Fruit fly (Drosophila melanogaster) whole organism, pupa: ENCODE data around the gene CG16974.
A peak's percentile ranks its signal among the peaks of the same experiment; 100 is the strongest.

Experiments
- CG10348 ChIP-seq: fragments of 200-800 bp; sonication (Bioruptor generic); IDR thresholded peaks from 2 replicates; pipeline ENCODE4 v1.3.6; 2022; ENCODE audit warnings: missing biosample characterization, missing genetic modification characterization
- CG12605 ChIP-seq: fragments of 200-800 bp; sonication (Bioruptor generic); IDR thresholded peaks from 2 replicates; pipeline ENCODE4 v1.3.6; 2022; ENCODE audit warnings: missing biosample characterization, missing genetic modification characterization
- CG13204 ChIP-seq: fragments of 200-800 bp; sonication (Bioruptor generic); optimal IDR thresholded peaks from 2 replicates; lab custom pipeline; 2018; ENCODE audit warnings: missing biosample characterization, mild to moderate bottlenecking, missing genetic modification characterization, moderate library complexity
- CG14655 ChIP-seq: fragments of 200-800 bp; sonication (Bioruptor generic); optimal IDR thresholded peaks from 3 replicates; lab custom pipeline; 2017; ENCODE audit warnings: mild to moderate bottlenecking, missing biosample characterization, missing genetic modification reagents, missing genetic modification characterization
- CG15710 ChIP-seq: fragments of 200-800 bp; sonication (Bioruptor generic); optimal IDR thresholded peaks from 2 replicates; lab custom pipeline; 2018; ENCODE audit warnings: missing biosample characterization, mild to moderate bottlenecking, missing genetic modification characterization, moderate library complexity
- CG17806 ChIP-seq: fragments of 200-800 bp; sonication (Bioruptor generic); optimal IDR thresholded peaks from 2 replicates; lab custom pipeline; 2018; ENCODE audit warnings: missing biosample characterization, mild to moderate bottlenecking, missing genetic modification characterization, moderate library complexity
- CG32121 ChIP-seq: fragments of 200-800 bp; sonication (Bioruptor generic); IDR thresholded peaks from 2 replicates; pipeline ENCODE4 v1.3.6; 2022; ENCODE audit warnings: missing biosample characterization, missing genetic modification characterization
- CG34367 ChIP-seq: fragments of 200-800 bp; sonication (Bioruptor generic); optimal IDR thresholded peaks from 2 replicates; lab custom pipeline; 2018; ENCODE audit warnings: missing biosample characterization, mild to moderate bottlenecking, missing genetic modification characterization
- CG4496 ChIP-seq: fragments of 200-800 bp; sonication (Bioruptor generic); IDR thresholded peaks from 3 replicates; pipeline ENCODE4 v1.3.6; 2022; ENCODE audit warnings: missing biosample characterization, missing genetic modification characterization
- CG8159 ChIP-seq: fragments of 200-800 bp; sonication (Bioruptor generic); optimal IDR thresholded peaks from 3 replicates; lab custom pipeline; 2018; ENCODE audit warnings: missing biosample characterization, mild to moderate bottlenecking, missing genetic modification characterization, moderate library complexity
- CG8301 ChIP-seq: fragments of 200-800 bp; sonication (Bioruptor generic); optimal IDR thresholded peaks from 2 replicates; lab custom pipeline; 2018; ENCODE audit warnings: missing biosample characterization, mild to moderate bottlenecking, missing genetic modification characterization
- CG9948 ChIP-seq: fragments of 200-800 bp; sonication (Bioruptor generic); optimal IDR thresholded peaks from 2 replicates; lab custom pipeline; 2018; ENCODE audit warnings: missing biosample characterization, mild to moderate bottlenecking, missing genetic modification characterization, moderate library complexity
- D1 ChIP-seq: fragments of 200-800 bp; sonication (Bioruptor generic); optimal IDR thresholded peaks from 2 replicates; lab custom pipeline; 2018; ENCODE audit warnings: missing biosample characterization, mild to moderate bottlenecking, missing genetic modification characterization, moderate library complexity
- EcR ChIP-seq: fragments of 200-800 bp; sonication (Bioruptor generic); optimal IDR thresholded peaks from 3 replicates; lab custom pipeline; 2019; ENCODE audit warnings: missing biosample characterization, missing genetic modification characterization, mild to moderate bottlenecking, moderate library complexity, missing genetic modification reagents
- Ets98B ChIP-seq: fragments of 200-800 bp; sonication (Bioruptor generic); IDR thresholded peaks from 2 replicates; pipeline ENCODE4 v1.3.6; 2022; ENCODE audit warnings: missing biosample characterization, missing genetic modification characterization
- Pif1A ChIP-seq: fragments of 200-800 bp; sonication (Bioruptor generic); optimal IDR thresholded peaks from 3 replicates; lab custom pipeline; 2016; ENCODE audit warnings: missing biosample characterization, missing genetic modification characterization
- Pif1B ChIP-seq: fragments of 200-800 bp; sonication (Bioruptor generic); optimal IDR thresholded peaks from 3 replicates; lab custom pipeline; 2016; ENCODE audit warnings: missing biosample characterization, missing genetic modification characterization
- Snoo ChIP-seq: fragments of 200-800 bp; sonication (Bioruptor generic); optimal IDR thresholded peaks from 3 replicates; lab custom pipeline; 2017; ENCODE audit warnings: missing biosample characterization, mild to moderate bottlenecking, missing genetic modification characterization, inconsistent platforms
- fd96Ca ChIP-seq: fragments of 200-800 bp; sonication (Bioruptor generic); IDR thresholded peaks from 3 replicates; pipeline ENCODE4 v1.3.6; 2022; ENCODE audit warnings: missing biosample characterization, missing genetic modification characterization
- gl ChIP-seq: fragments of 200-800 bp; sonication (Bioruptor generic); optimal IDR thresholded peaks from 2 replicates; lab custom pipeline; 2018; ENCODE audit warnings: missing biosample characterization, mild to moderate bottlenecking, missing genetic modification characterization
- rn ChIP-seq: fragments of 200-800 bp; sonication (Bioruptor generic); IDR thresholded peaks from 2 replicates; pipeline ENCODE4 v1.3.6; 2022; ENCODE audit warnings: missing biosample characterization, missing genetic modification characterization

Gene CG16974

DNA sequence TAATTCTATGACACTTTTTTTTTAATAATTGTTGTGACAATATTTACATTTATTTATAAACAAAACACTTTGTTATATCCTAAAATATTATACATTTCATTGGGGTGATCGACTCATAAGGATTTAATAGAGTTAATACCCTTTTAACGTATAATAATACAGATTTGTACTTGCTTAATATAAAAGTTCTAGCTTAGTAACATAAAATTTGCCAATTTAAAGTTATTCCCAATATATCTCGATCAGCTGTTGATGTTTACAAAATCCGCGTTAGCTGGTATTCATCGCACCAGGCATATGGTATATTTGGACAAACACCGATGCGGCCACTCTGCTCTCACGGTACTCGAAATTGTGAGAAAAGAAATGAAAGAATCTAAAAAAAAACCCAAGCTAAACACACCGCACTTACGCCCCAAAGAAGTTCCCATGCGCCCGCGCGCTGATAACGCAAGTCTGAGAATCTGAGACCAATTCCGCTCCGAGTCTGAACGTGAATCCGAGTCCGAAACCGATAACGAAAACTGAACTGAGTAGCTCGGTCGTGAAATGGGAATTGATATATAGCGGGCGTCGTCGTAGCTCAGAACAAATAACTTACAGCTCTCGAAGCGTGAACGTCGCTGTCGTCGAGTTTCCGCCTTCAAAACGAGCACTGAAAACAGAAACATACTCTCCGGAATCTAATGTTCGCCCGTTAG, 11.8 kb upstream of the CG16974 start, which contains the start of gene Pect:
Gene Pect (plus strand): TSS at position 326 of the 701 bp plus-strand sequence.
- TF ChIP-seq CG8159 (tag; lab: Kevin White, UChicago) (no peak), CG15710 (tag; lab: Kevin White, UChicago) (peak; percentile 28), EcR (GFP tag; lab: Kevin White, UChicago) (peak; percentile 52), gl (tag; lab: Kevin White, UChicago) (peak; percentile 7), CG14655 (no peak), D1 (tag; lab: Kevin White, UChicago) (no peak), CG32121 (GFP tag; lab: Robert Waterston, UW) (no peak), Ets98B (GFP tag; lab: Robert Waterston, UW) (peak; percentile 54; the same call in 1 of the 2 replicates), Snoo (no peak), Pif1A (GFP tag; lab: Kevin White, UChicago) (no peak), CG13204 (no peak), CG10348 (GFP tag; lab: Robert Waterston, UW) (no peak), CG9948 (tag; lab: Kevin White, UChicago) (no peak), rn (no peak), CG17806 (tag; lab: Kevin White, UChicago) (no peak), CG34367 (tag; lab: Kevin White, UChicago) (no peak), CG4496 (GFP tag; lab: Robert Waterston, UW) (no peak), fd96Ca (GFP tag; lab: Robert Waterston, UW) (peak; percentile 38; the same call in 1 of the 3 replicates), Pif1B (no peak), CG12605 (GFP tag; lab: Robert Waterston, UW) (peak; percentile 62), CG8301 (tag; lab: Kevin White, UChicago) (no peak)

DNA sequence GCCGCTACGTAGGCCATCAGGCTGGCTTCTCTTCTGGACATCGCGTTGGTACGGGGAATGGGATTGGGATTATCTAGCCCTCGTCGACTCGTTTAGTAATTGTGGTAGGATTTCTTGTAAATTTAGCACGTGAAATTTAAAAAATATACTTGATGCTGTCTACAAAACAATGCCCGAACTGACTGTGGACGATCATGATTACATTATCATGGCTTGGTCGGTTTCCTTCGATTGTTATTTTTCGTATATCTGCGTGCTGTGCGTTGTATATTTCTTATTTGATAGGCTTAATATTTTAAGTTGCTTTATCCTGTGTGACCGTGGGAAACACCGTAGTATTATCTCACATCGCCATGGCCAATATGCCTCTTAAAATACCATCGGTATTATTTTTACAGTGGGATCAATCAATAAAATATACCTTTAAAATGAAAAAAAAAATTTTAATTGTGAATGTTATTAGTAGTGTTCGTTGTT, 11.2 kb upstream of the CG16974 start, which contains the start of gene CG16972:
Gene CG16972 (minus strand): TSS at position 336 of the 477 bp plus-strand sequence.
- no peak for TF ChIP-seq CG14655
- TF ChIP-seq CG12605 (GFP tag; lab: Robert Waterston, UW) = peak; percentile 7; the same call in 1 of the 2 replicates

DNA sequence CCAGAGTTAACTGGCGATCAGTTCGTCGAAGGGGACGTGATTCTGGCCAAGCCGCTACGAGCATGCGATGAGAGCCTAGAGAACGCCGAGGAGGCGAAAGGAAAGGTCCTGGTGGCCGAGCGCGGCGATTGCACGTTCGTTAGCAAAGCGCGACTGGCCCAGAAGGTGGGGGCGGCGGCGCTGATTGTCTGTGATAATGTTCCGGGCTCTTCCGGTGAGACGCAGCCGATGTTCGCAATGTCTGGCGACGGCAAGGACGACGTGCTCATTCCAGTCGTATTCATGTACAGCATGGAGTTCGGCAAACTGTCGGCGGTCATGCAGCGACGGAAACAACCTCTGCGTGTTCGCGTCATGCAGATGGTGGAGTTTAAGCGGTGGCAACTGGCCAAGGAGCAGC, 4.0 kb upstream of the CG16974 start:
- TF ChIP-seq CG34367 (tag; lab: Kevin White, UChicago) (no peak), D1 (tag; lab: Kevin White, UChicago) (no peak), CG15710 (tag; lab: Kevin White, UChicago) (no peak), Ets98B (GFP tag; lab: Robert Waterston, UW) (no peak), CG14655 (no peak)

DNA sequence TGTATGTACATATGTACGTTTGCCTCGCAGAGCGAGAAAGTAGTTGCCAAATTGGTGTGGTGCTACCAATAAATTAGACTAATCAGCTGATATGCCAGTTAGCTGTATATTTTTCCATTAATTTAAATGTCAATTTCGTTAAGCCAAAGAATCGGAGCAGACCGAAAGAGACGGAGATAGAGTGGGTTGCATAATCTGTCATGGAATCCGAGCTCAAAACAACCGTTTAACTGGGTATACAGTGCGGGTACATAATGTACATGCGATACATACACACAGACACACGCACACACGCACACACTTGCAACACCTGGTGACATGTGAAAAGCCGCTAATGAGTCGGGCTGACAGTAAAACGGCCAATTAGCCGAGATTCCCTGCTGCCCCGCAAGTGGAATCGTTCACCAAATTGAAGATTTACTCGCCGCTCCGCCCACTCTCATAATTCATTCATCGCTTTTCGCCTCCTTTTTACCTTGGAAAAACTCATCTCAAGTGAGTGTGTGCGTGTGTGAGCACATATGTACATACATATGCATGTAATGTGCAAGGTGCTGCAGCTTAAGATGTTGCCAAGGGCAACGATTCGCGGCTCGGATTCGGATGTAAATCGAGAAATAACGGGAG, 614 bp downstream of the CG16974 start:
- TF ChIP-seq CG4496 (GFP tag; lab: Robert Waterston, UW) = no peak
- TF ChIP-seq EcR (GFP tag; lab: Kevin White, UChicago) = no peak
- TF ChIP-seq Pif1A (GFP tag; lab: Kevin White, UChicago) = no peak
- no peak for TF ChIP-seq gl (tag; lab: Kevin White, UChicago)
- no peak for TF ChIP-seq CG17806 (tag; lab: Kevin White, UChicago)
- no peak for TF ChIP-seq CG32121 (GFP tag; lab: Robert Waterston, UW)

DNA sequence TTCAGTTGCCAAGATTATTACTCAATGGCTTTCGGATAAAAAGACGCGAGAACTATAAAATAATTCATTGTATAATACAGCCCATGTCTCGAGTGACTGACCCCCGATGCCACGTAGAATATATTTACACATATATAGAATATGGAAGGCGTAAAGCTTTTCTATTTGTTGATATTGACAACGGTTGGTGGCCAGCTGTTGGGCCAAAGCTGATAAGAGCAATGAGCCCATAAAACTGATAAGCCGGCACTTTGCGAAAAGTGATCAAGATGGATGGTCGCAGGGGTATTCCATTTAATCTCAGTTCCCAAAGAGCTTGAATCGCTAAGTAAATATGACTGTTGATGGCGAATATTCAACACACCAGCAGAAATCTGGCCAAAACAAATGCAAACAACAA, 1.2 kb downstream of the CG16974 start:
- TF ChIP-seq CG10348 (GFP tag; lab: Robert Waterston, UW) (no peak), EcR (GFP tag; lab: Kevin White, UChicago) (peak; percentile 91)

DNA sequence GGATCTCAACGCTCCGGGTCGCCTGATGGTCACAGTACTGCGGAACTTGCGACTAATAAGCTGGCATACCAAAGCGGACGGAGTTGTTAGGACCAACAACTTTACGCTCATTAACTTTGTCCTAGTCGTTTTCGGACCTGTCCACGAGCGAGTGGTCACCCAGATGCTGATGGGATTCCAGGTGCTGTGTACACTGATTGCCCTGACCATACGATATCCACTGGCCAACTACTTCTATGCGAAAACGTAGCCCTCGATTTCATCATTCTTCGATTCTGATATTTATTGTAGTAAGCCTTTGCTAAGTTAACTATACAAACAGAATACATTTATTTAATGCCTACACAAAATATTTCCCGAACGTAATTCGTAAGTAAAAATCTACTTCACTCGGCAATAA, 8.6 kb downstream of the CG16974 start, which contains the start of gene Rsph1:
Gene Rsph1 (plus strand): TSS at position 301 of the 400 bp plus-strand sequence.
- TF ChIP-seq CG15710 (tag; lab: Kevin White, UChicago) (no peak), CG10348 (GFP tag; lab: Robert Waterston, UW) (no peak), gl (tag; lab: Kevin White, UChicago) (no peak), CG8301 (tag; lab: Kevin White, UChicago) (no peak), CG12605 (GFP tag; lab: Robert Waterston, UW) (no peak), CG17806 (tag; lab: Kevin White, UChicago) (no peak), CG13204 (no peak), D1 (tag; lab: Kevin White, UChicago) (no peak), fd96Ca (GFP tag; lab: Robert Waterston, UW) (no peak)

DNA sequence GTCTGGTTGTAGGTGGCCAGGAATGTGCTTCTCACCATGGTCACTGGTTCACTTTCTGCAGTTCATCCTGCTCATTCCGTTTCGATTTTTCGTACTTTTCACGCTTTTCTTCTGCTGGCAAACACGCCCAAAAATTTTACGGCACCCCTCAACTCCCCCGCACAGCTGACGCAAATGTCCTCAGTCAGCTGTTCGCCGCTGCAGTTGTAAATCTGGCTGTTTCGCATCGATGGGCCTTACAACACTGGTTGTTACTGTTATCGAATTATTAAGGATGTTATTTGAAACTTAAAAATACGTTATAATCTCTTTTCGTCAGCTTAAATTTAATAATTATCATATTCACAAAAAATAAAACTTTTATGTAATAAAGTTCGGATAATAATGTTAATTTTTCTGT, 9.4 kb downstream of the CG16974 start, which contains the start of gene Mgat3:
Gene Mgat3 (minus strand): TSS at position 182 of the 400 bp plus-strand sequence.
- TF ChIP-seq CG15710 (tag; lab: Kevin White, UChicago) = no peak
- TF ChIP-seq CG34367 (tag; lab: Kevin White, UChicago) = no peak
- no peak for TF ChIP-seq CG12605 (GFP tag; lab: Robert Waterston, UW)
- TF ChIP-seq Pif1B = no peak
- no peak for TF ChIP-seq CG9948 (tag; lab: Kevin White, UChicago)
- no peak for TF ChIP-seq Ets98B (GFP tag; lab: Robert Waterston, UW)
- TF ChIP-seq gl (tag; lab: Kevin White, UChicago) = no peak
- no peak for TF ChIP-seq CG8159 (tag; lab: Kevin White, UChicago)
- TF ChIP-seq CG14655 = no peak
- no peak for TF ChIP-seq Snoo
- TF ChIP-seq CG4496 (GFP tag; lab: Robert Waterston, UW) = no peak
- no peak for TF ChIP-seq CG8301 (tag; lab: Kevin White, UChicago)
- no peak for TF ChIP-seq EcR (GFP tag; lab: Kevin White, UChicago)
- TF ChIP-seq CG32121 (GFP tag; lab: Robert Waterston, UW) = no peak
- no peak for TF ChIP-seq fd96Ca (GFP tag; lab: Robert Waterston, UW)
- no peak for TF ChIP-seq CG17806 (tag; lab: Kevin White, UChicago)
- TF ChIP-seq Pif1A (GFP tag; lab: Kevin White, UChicago) = no peak
